Fruit fly (Drosophila melanogaster): Measurements from ENCODE around the gene CG1486.

DNA sequence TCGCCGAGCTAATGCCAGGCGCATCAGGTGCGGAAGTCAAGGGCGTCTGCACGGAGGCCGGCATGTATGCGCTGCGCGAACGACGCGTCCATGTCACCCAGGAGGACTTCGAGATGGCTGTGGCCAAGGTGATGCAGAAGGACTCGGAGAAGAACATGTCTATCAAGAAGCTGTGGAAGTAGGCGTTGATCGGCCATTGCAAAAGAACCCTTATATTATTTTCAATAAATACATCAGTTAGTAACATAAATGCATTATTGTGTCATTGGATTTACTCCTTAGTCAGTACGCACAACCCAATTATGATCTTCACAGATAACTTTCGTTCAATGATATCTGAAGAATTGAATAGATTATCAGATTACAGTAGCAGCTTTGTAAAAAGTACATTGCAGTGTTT lies 6.4 kb upstream of the CG1486 start, which contains the start of gene CG1801:
- no peak for TF ChIP-seq CG2712 (tag; optimal IDR thresholded peaks at IDR 0.05)
- no peak for TF ChIP-seq CG18619 (GFP tag; optimal IDR thresholded peaks at IDR 0.05)
- TF ChIP-seq h (optimal IDR thresholded peaks at IDR 0.05): no peak
- TF ChIP-seq HmgD (GFP tag; optimal IDR thresholded peaks at IDR 0.05): no peak
- no peak for TF ChIP-seq CG31365 (tag; optimal IDR thresholded peaks at IDR 0.05)
- no peak for TF ChIP-seq CG12769 (tag; optimal IDR thresholded peaks at IDR 0.05)
- TF ChIP-seq CG17359 (tag; optimal IDR thresholded peaks at IDR 0.05): no peak
- TF ChIP-seq Pdp1 (GFP tag; optimal IDR thresholded peaks at IDR 0.05): no peak
- TF ChIP-seq HLHmδ (GFP tag; optimal IDR thresholded peaks at IDR 0.05): no peak
- TF ChIP-seq hb (GFP tag; IDR thresholded peaks at IDR 0.05; ENCODE audit: partially characterized antibody): no peak
